Worm (Caenorhabditis elegans): ENCODE measurements around the gene Y51H7BR.4.

The Y51H7BR.4 gene

DNA sequence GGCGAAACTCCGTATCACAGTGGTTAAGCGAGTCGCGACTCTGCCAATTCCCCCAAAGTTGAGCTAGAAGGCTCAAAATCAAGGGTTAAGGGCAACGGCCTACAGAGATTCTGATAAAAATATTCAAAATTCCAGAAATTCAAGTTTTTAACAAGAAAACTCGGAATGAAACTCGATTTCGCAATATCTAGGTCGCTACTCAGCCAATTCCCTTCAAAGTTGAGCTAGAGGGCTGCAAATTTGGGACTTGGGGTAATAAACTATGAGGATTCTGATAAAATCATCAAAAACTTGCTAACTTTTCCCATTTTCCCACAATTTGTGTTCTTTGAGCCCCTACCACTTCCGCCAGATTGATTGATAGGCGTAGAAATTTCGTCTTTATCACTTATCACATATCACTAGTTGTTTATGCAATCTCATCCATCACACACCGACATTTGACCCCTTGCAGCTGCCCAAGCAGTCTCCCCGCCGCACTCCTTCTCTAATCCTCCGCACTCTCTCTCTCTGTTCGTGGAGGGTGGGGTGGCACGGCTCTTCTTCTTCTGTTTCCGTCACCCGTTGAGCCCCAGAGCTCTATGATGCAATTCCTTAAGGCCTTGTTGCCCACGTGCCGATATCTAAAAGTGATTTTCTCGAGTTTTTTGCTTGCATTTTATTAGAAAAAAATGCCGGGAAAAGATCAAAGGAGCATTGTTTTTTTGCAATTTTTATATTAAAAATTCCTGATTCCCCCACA lies 27.4 kb upstream of the Y51H7BR.4 start (continued):
- TF ChIP-seq isw-1 (GFP tag; IDR thresholded peaks at IDR 0.05) = no peak
- TF ChIP-seq efl-1 (optimal IDR thresholded peaks at IDR 0.05) = peak; percentile 31 to 33
- TF ChIP-seq efl-1 (GFP tag; optimal IDR thresholded peaks at IDR 0.05 in 1 of 2) = peak in 1 of 2 experiments; percentile 27
- TF ChIP-seq nhr-71 (tag; optimal IDR thresholded peaks at IDR 0.05) = peak; percentile 81
- TF ChIP-seq fkh-10 (GFP tag; optimal IDR thresholded peaks at IDR 0.05) = no peak
- TF ChIP-seq rnt-1 (tag; optimal IDR thresholded peaks at IDR 0.05) = peak; percentile 90
- no peak for TF ChIP-seq F16B12.6 (tag; optimal IDR thresholded peaks at IDR 0.05)
- TF ChIP-seq nhr-19 (GFP tag; conservative IDR thresholded peaks at IDR 0.05) = peak; percentile 66
- TF ChIP-seq nhr-28 (tag; optimal IDR thresholded peaks at IDR 0.05) = no peak
- TF ChIP-seq tbx-2 (tag; optimal IDR thresholded peaks at IDR 0.05) = peak; percentile 30
- peak; percentile 17 for TF ChIP-seq C16A3.4 (tag; optimal IDR thresholded peaks at IDR 0.05)
- peak in 2 of 3 experiments; percentile 1 to 25 for TF ChIP-seq dpl-1 (GFP tag; optimal IDR thresholded peaks at IDR 0.05)

DNA sequence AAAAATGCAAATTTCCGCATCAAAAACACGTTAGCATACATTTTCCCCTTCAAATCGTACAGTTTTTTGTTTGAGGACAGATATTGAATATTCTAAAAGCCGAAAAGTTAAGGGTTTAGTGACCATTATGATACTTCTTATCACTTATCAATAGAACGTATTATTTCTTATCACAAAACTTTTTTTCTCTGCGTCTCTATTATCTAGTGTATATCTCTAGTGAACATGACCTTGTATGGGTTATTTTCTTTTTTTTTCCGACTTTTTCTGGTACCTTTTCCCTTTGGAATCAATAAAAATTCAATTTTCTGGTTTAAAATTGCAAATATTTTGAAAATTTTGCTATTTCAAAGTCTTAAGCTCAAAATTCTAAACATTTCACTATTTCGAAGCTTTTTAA lies 25.5 kb upstream of the Y51H7BR.4 start:
- TF ChIP-seq elt-3 (tag; optimal IDR thresholded peaks at IDR 0.05) (peak in 5 of 6 experiments; percentile 10 to 87 (median 33)), lin-14 (GFP tag; optimal IDR thresholded peaks at IDR 0.05) (peak; percentile 3), elt-2 (tag; optimal IDR thresholded peaks at IDR 0.05) (peak; percentile 76), lin-35 (GFP tag; optimal IDR thresholded peaks at IDR 0.05) (peak in 1 of 2 experiments; percentile 2), fkh-10 (GFP tag; optimal IDR thresholded peaks at IDR 0.05) (no peak), tlp-1 (tag; optimal IDR thresholded peaks at IDR 0.05) (peak; percentile 13), ceh-8 (GFP tag; optimal IDR thresholded peaks at IDR 0.05) (no peak)

DNA sequence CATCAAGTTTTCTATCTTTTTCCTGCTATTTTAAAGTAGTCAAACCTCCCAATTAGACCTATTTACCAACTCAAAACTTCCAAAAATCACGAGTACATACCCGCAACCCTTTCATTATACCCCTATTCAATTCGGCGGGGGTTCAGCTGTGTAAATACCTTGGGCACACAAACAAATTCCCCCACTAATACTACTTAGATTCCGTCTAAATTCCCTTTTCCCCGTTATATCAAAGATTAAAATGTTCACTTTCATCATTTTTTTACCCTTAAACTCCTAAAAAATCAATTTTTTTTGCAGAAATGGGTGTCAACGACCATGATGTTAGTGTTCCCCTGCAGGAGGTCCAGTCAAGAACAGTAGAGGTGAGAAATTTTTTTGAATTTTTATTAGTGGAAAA lies 24.9 kb upstream of the Y51H7BR.4 start, which contains the start of gene fdgt-1:
fdgt-1 (plus strand) TSS at position 301 of the 400 bp plus-strand sequence.
- no peak for TF ChIP-seq nhr-20 (tag; optimal IDR thresholded peaks at IDR 0.05)
- TF ChIP-seq ces-1 (GFP tag; optimal IDR thresholded peaks at IDR 0.05) = no peak
- TF ChIP-seq tlp-1 (tag; optimal IDR thresholded peaks at IDR 0.05) = no peak
- no peak for TF ChIP-seq aly-2 (tag; optimal IDR thresholded peaks at IDR 0.05)
- TF ChIP-seq lin-13 (GFP tag; optimal IDR thresholded peaks at IDR 0.05) = no peak
- TF ChIP-seq lin-14 (GFP tag; optimal IDR thresholded peaks at IDR 0.05) = peak; percentile 1
- no peak for TF ChIP-seq nhr-76 (tag; optimal IDR thresholded peaks at IDR 0.05)
- no peak for TF ChIP-seq rnt-1 (tag; optimal IDR thresholded peaks at IDR 0.05)

DNA sequence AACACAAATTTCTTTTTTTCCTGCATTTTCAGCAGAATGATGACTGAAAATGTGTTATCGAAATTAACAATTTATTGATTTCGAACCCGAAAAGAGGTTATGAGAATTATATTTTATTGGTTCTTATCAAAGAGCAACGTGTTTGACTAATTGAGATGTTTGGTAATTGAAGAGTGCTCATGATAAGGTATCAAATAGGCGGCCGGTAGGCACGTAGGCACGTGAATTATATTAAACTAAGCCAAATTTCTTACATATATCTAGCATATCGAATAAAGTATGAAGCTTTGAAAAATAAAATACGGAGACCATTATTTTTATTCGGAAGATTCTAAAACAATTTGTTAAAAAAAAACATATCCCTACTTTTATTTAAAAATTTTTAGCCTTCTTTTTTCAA lies 11.8 kb upstream of the Y51H7BR.4 start, which contains the start of gene math-45:
math-45 (minus strand) TSS at position 101 of the 400 bp plus-strand sequence.
- TF ChIP-seq hlh-4 (tag; optimal IDR thresholded peaks at IDR 0.05) (no peak), efl-1 (optimal IDR thresholded peaks at IDR 0.05) (no peak), efl-1 (GFP tag; optimal IDR thresholded peaks at IDR 0.05 in 1 of 2) (peak in 1 of 2 experiments; percentile 37), elt-2 (tag; optimal IDR thresholded peaks at IDR 0.05) (peak; percentile 8)

DNA sequence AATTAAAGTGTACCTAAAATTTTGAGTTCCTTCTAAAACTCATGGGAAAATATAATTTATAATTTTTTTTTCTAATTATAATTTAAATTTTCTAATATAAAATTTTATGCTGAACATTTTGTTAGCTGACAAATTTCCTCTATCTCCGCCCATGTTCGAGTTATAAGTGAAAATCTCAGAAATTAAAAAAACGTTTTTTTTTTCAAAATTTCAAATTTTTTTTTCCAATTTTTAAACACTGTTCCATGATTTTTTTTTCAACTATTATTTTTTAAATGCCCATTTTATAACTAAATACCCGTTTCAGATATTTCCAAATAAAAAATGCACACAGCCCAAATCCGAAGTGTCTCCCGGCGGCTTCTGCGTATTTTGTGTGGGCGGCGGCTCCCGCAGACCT lies 10.2 kb upstream of the Y51H7BR.4 start, which contains the start of gene Y51H7BR.8:
Y51H7BR.8 (plus strand) TSS at position 301 of the 400 bp plus-strand sequence.
- TF ChIP-seq lin-39 (tag; optimal IDR thresholded peaks at IDR 0.05) = no peak
- no peak for TF ChIP-seq blmp-1 (tag; optimal IDR thresholded peaks at IDR 0.05)

DNA sequence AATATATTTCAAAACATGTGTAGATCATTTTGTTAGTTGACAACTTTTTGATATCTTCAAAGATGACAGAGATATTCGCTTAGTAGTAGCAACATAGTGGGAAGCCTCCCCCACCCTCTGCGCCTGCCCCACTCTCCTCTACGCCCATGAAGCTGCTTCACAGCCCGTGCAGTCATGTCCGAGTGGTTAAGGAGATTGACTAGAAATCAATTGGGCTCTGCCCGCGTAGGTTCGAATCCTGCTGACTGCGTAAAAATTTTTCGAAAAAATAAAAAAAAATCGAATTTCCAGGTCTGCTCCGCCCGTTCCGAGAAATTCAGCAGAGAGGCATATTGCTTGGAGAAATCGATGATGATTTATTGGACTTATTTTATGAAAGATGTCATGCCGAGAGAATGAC lies 9.3 kb upstream of the Y51H7BR.4 start:
- no peak for TF ChIP-seq F16B12.6 (tag; optimal IDR thresholded peaks at IDR 0.05)
- TF ChIP-seq lin-35 (GFP tag; optimal IDR thresholded peaks at IDR 0.05) = peak in 1 of 2 experiments; percentile 33
- peak; percentile 7 for TF ChIP-seq swsn-7 (tag; optimal IDR thresholded peaks at IDR 0.05)
- no peak for TF ChIP-seq unc-130 (tag; optimal IDR thresholded peaks at IDR 0.05)
- no peak for TF ChIP-seq ceh-63 (GFP tag; optimal IDR thresholded peaks at IDR 0.05)
- TF ChIP-seq hlh-4 (tag; optimal IDR thresholded peaks at IDR 0.05) = no peak
- TF ChIP-seq sptf-1 (tag; optimal IDR thresholded peaks at IDR 0.05) = no peak
- TF ChIP-seq elt-3 (tag; optimal IDR thresholded peaks at IDR 0.05) = no peak
- no peak for TF ChIP-seq zag-1 (tag; optimal IDR thresholded peaks at IDR 0.05)
- TF ChIP-seq mab-9 (GFP tag; IDR thresholded peaks at IDR 0.05) = peak; percentile 51; the same call in 1 of the 2 replicates
- TF ChIP-seq snu-23 (GFP tag; optimal IDR thresholded peaks at IDR 0.05) = peak; percentile 48
- TF ChIP-seq nhr-90 (tag; optimal IDR thresholded peaks at IDR 0.05; ENCODE audit: poor library complexity) = no peak
- TF ChIP-seq nhr-77 (tag; optimal IDR thresholded peaks at IDR 0.05) = no peak
- peak; percentile 37 for TF ChIP-seq nhr-47 (tag; optimal IDR thresholded peaks at IDR 0.05)
- TF ChIP-seq ceh-88 (GFP tag; IDR thresholded peaks at IDR 0.05) = no peak
- no peak for TF ChIP-seq rnt-1 (tag; optimal IDR thresholded peaks at IDR 0.05)
- TF ChIP-seq lin-13 (GFP tag; optimal IDR thresholded peaks at IDR 0.05) = peak; percentile 33
- peak; percentile 12 to 20 for TF ChIP-seq efl-1 (optimal IDR thresholded peaks at IDR 0.05)
- peak in 1 of 2 experiments; percentile 89 for TF ChIP-seq efl-1 (GFP tag; optimal IDR thresholded peaks at IDR 0.05 in 1 of 2)
- no peak for TF ChIP-seq pqm-1 (tag; optimal IDR thresholded peaks at IDR 0.05)
- peak; percentile 15 for TF ChIP-seq fkh-10 (GFP tag; optimal IDR thresholded peaks at IDR 0.05)
- no peak for TF ChIP-seq unc-30 (tag; optimal IDR thresholded peaks at IDR 0.05)
- TF ChIP-seq isw-1 (GFP tag; IDR thresholded peaks at IDR 0.05) = no peak
- TF ChIP-seq fos-1 (tag; optimal IDR thresholded peaks at IDR 0.05) = no peak

Measured in whole organism, L1 larva.